Fruit fly (Drosophila melanogaster): ENCODE data around the gene CG34174.

Gene CG34174

dm6 chr2L:2175090-2175830 is 38.8 kb upstream of the CG34174 start:
- no peak for TF ChIP-seq ttk (optimal IDR thresholded peaks at IDR 0.05)
- no peak for TF ChIP-seq Myc (optimal IDR thresholded peaks at IDR 0.05)
- TF ChIP-seq h (optimal IDR thresholded peaks at IDR 0.05) = no peak
- no peak for TF ChIP-seq psq (optimal IDR thresholded peaks at IDR 0.05)
- no peak for TF ChIP-seq Sin3A (optimal IDR thresholded peaks at IDR 0.05)
- TF ChIP-seq insv (optimal IDR thresholded peaks at IDR 0.05) = no peak

- TF ChIP-seq psq (optimal IDR thresholded peaks at IDR 0.05) (no peak), h (optimal IDR thresholded peaks at IDR 0.05) (no peak), Sin3A (optimal IDR thresholded peaks at IDR 0.05) (no peak), Myc (optimal IDR thresholded peaks at IDR 0.05) (no peak), ttk (optimal IDR thresholded peaks at IDR 0.05) (no peak), insv (optimal IDR thresholded peaks at IDR 0.05) (no peak)
Measured at dm6 chr2L:2175930-2176643, 38.0 kb upstream of the CG34174 start.

dm6 chr2L:2177312-2177968 is 36.6 kb upstream of the CG34174 start:
- TF ChIP-seq Sin3A (optimal IDR thresholded peaks at IDR 0.05) (no peak), psq (optimal IDR thresholded peaks at IDR 0.05) (no peak), Myc (optimal IDR thresholded peaks at IDR 0.05) (no peak), ttk (optimal IDR thresholded peaks at IDR 0.05) (no peak), insv (optimal IDR thresholded peaks at IDR 0.05) (no peak), h (optimal IDR thresholded peaks at IDR 0.05) (no peak)

- no peak for TF ChIP-seq ttk (optimal IDR thresholded peaks at IDR 0.05)
- no peak for TF ChIP-seq psq (optimal IDR thresholded peaks at IDR 0.05)
- no peak for TF ChIP-seq Myc (optimal IDR thresholded peaks at IDR 0.05)
- no peak for TF ChIP-seq h (optimal IDR thresholded peaks at IDR 0.05)
- TF ChIP-seq insv (optimal IDR thresholded peaks at IDR 0.05) = no peak
- TF ChIP-seq Sin3A (optimal IDR thresholded peaks at IDR 0.05) = no peak
Measured at dm6 chr2L:2177969-2178809, 35.9 kb upstream of the CG34174 start, which contains the start of gene aop. TSS of gene aop (minus strand) at chr2L:2178754.

- TF ChIP-seq psq (optimal IDR thresholded peaks at IDR 0.05) (no peak), ttk (optimal IDR thresholded peaks at IDR 0.05) (no peak), h (optimal IDR thresholded peaks at IDR 0.05) (no peak), insv (optimal IDR thresholded peaks at IDR 0.05) (no peak), Sin3A (optimal IDR thresholded peaks at IDR 0.05) (no peak), Myc (optimal IDR thresholded peaks at IDR 0.05) (no peak)
Measured at dm6 chr2L:2178810-2179143, 35.3 kb upstream of the CG34174 start.

- no peak for TF ChIP-seq insv (optimal IDR thresholded peaks at IDR 0.05)
Measured at dm6 chr2L:2179366-2179765, 34.7 kb upstream of the CG34174 start.

dm6 chr2L:2180120-2180539 is 33.9 kb upstream of the CG34174 start:
- TF ChIP-seq insv (optimal IDR thresholded peaks at IDR 0.05) (no peak), h (optimal IDR thresholded peaks at IDR 0.05) (no peak), Sin3A (optimal IDR thresholded peaks at IDR 0.05) (no peak), psq (optimal IDR thresholded peaks at IDR 0.05) (no peak), Myc (optimal IDR thresholded peaks at IDR 0.05) (no peak), ttk (optimal IDR thresholded peaks at IDR 0.05) (no peak)

dm6 chr2L:2180665-2181064 is 33.4 kb upstream of the CG34174 start:
- TF ChIP-seq h (optimal IDR thresholded peaks at IDR 0.05) (no peak), Sin3A (optimal IDR thresholded peaks at IDR 0.05) (no peak), psq (optimal IDR thresholded peaks at IDR 0.05) (no peak), ttk (optimal IDR thresholded peaks at IDR 0.05) (no peak), insv (optimal IDR thresholded peaks at IDR 0.05) (no peak), Myc (optimal IDR thresholded peaks at IDR 0.05) (no peak)

- no peak for TF ChIP-seq insv (optimal IDR thresholded peaks at IDR 0.05)
- TF ChIP-seq ttk (optimal IDR thresholded peaks at IDR 0.05) = no peak
- no peak for TF ChIP-seq Myc (optimal IDR thresholded peaks at IDR 0.05)
- TF ChIP-seq Sin3A (optimal IDR thresholded peaks at IDR 0.05) = no peak
- TF ChIP-seq psq (optimal IDR thresholded peaks at IDR 0.05) = no peak
- TF ChIP-seq h (optimal IDR thresholded peaks at IDR 0.05) = no peak
Measured at dm6 chr2L:2181971-2182643, 32.0 kb upstream of the CG34174 start.

- TF ChIP-seq insv (optimal IDR thresholded peaks at IDR 0.05) = no peak
- no peak for TF ChIP-seq ttk (optimal IDR thresholded peaks at IDR 0.05)
- no peak for TF ChIP-seq psq (optimal IDR thresholded peaks at IDR 0.05)
Measured at dm6 chr2L:2182735-2183340, 31.2 kb upstream of the CG34174 start.

dm6 chr2L:2184129-2184528 is 29.9 kb upstream of the CG34174 start:
- TF ChIP-seq insv (optimal IDR thresholded peaks at IDR 0.05) (no peak), Myc (optimal IDR thresholded peaks at IDR 0.05) (no peak), Sin3A (optimal IDR thresholded peaks at IDR 0.05) (no peak), psq (optimal IDR thresholded peaks at IDR 0.05) (no peak), h (optimal IDR thresholded peaks at IDR 0.05) (no peak), ttk (optimal IDR thresholded peaks at IDR 0.05) (no peak)
